Fruit fly (Drosophila melanogaster) whole organism, wandering third instar larva: ENCODE data around the gene HP1c.

Experiments
- HLH106 ChIP-seq: fragments of 200-800 bp; optimal IDR thresholded peaks from 3 replicates; lab custom pipeline; 2019; ENCODE audit warnings: missing biosample characterization, mild to moderate bottlenecking, missing genetic modification characterization, moderate library complexity
- Hr78 ChIP-seq: fragments of >200 bp; optimal IDR thresholded peaks from 2 replicates; lab custom pipeline; 2017; ENCODE audit warnings: missing biosample characterization, missing genetic modification characterization
- Myc ChIP-seq: fragments of >200 bp; optimal IDR thresholded peaks from 2 replicates; lab custom pipeline; 2017
- Rel ChIP-seq, 2 experiments: fragments of 200-800 bp; sonication (Bioruptor generic) in 1 of 2; optimal IDR thresholded peaks; 2 replicates in 1 of 2; 3 replicates in 1 of 2; lab custom pipeline; 2016 to 2019; ENCODE audit warnings: mild to moderate bottlenecking in 2 of 2, missing biosample characterization in 2 of 2, missing genetic modification characterization in 2 of 2, moderate library complexity in 1 of 2
- Sp1 ChIP-seq: fragments of 200-800 bp; sonication (Bioruptor generic); optimal IDR thresholded peaks from 3 replicates; lab custom pipeline; 2019; ENCODE audit warnings: missing biosample characterization, mild to moderate bottlenecking, missing genetic modification characterization, moderate library complexity
- dmrt93B ChIP-seq: fragments of 200-800 bp; sonication (Bioruptor generic); optimal IDR thresholded peaks from 2 replicates; lab custom pipeline; 2018; ENCODE audit warnings: missing biosample characterization, mild to moderate bottlenecking, missing genetic modification characterization
- fru ChIP-seq: fragments of 200-800 bp; sonication (Bioruptor generic); optimal IDR thresholded peaks from 3 replicates; lab custom pipeline; 2016; ENCODE audit warnings: missing biosample characterization, mild to moderate bottlenecking, missing genetic modification characterization
- lola ChIP-seq: fragments of >200 bp; optimal IDR thresholded peaks from 2 replicates; lab custom pipeline; 2017; ENCODE audit warnings: missing biosample characterization, missing genetic modification characterization
- psq ChIP-seq: fragments of 200-800 bp; sonication (Bioruptor generic); optimal IDR thresholded peaks from 3 replicates; lab custom pipeline; 2017; ENCODE audit warnings: missing biosample characterization, mild to moderate bottlenecking, missing genetic modification characterization, moderate library complexity
- usp ChIP-seq: fragments of >200 bp; optimal IDR thresholded peaks from 2 replicates; lab custom pipeline; 2017; ENCODE audit warnings: missing biosample characterization, missing genetic modification characterization

DNA sequence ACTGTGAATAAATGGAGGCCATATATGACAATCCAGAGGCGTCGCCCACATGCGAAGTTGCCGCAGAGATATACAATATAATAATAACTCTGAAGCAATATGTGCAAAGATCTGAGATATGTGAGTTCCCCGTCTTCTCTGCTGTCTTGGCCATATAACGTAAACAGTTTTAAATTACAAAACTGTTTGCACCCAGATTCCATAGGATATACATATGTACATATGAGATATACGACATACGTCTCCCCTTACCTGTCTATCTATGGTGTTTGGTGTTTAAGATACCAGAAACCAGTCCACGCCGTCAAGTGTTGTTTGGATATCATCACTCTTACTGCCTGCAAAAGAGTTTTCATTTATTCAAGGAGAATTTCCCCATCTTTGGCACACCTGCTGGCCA lies 10.9 kb downstream of the HP1c start:
- TF ChIP-seq dmrt93B (no peak), Myc (lab: Kevin White, UChicago) (no peak), Hr78 (GFP tag; lab: Kevin White, UChicago) (no peak), lola (GFP tag; lab: Kevin White, UChicago) (no peak), Rel (GFP tag; optimal IDR thresholded peaks at IDR 0.05; lab: Kevin White, UChicago) (no peak), Rel (tag; optimal IDR thresholded peaks at IDR 0.05; lab: Kevin White, UChicago) (peak; percentile 51), psq (no peak), usp (GFP tag; lab: Kevin White, UChicago) (no peak), fru (GFP tag; lab: Kevin White, UChicago) (no peak), HLH106 (tag; lab: Kevin White, UChicago) (no peak), Sp1 (no peak)
